Worm (Caenorhabditis elegans): ENCODE measurements around the gene rib-1.

rib-1 gene

DNA sequence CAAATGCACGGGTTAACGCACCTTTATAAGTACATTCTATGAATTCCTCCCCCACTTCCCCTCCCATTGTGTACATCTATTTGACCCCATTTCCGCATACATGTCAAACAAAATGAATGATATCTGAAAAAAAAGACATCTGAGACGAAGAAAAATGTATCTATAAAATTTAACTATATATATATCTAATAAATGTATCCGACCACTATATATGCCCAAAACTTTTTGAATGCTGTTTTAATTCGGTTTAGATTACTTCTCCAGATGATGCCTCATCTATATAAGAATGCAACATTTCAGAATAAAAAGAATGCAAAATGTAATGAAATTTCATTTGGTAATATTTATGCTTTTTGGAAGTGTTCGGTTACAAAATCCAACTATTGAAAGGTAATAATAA, at the start of gene rib-1:
rib-1 (plus strand) TSS at position 301 of the 400 bp plus-strand sequence.
- TF ChIP-seq ceh-28 (tag; optimal IDR thresholded peaks at IDR 0.05) (no peak), nfya-1 (tag; optimal IDR thresholded peaks at IDR 0.05; ENCODE audit: insufficient read depth) (no peak), mml-1 (tag; optimal IDR thresholded peaks at IDR 0.05) (no peak), aly-2 (tag; optimal IDR thresholded peaks at IDR 0.05) (no peak), nhr-12 (tag; optimal IDR thresholded peaks at IDR 0.05) (no peak), ceh-16 (tag; optimal IDR thresholded peaks at IDR 0.05) (no peak), unc-39 (tag; optimal IDR thresholded peaks at IDR 0.05) (no peak), ceh-9 (tag; optimal IDR thresholded peaks at IDR 0.05) (no peak), ceh-82 (tag; optimal IDR thresholded peaks at IDR 0.05) (no peak), nhr-11 (tag; optimal IDR thresholded peaks at IDR 0.05) (no peak), nhr-25 (tag; optimal IDR thresholded peaks at IDR 0.05) (no peak), ztf-4 (tag; optimal IDR thresholded peaks at IDR 0.05) (no peak), mdl-1 (tag; optimal IDR thresholded peaks at IDR 0.05) (no peak), elt-2 (tag; optimal IDR thresholded peaks at IDR 0.05) (no peak), nhr-76 (tag; optimal IDR thresholded peaks at IDR 0.05) (no peak), ama-1 (optimal IDR thresholded peaks at IDR 0.05) (no peak), daf-12 (tag; optimal IDR thresholded peaks at IDR 0.05) (no peak)

DNA sequence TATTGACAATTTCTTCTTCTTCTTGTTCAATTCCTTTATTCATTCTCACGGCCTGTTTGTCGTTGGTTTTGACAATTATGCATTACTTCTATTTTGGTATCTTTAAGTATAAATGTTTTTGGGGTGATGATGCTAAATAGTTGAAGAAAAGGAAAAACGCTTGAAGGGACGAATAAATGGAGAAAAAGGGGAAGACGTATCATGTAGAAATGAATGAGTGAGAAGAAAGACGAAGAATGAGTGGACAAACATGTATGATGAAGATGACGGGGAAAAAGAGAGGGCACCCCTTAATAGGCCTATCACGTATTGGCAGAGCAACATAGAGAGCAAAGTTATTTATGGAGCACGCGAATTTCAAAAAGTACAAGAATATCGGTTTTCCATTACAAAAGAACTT, 29.9 kb upstream of the rib-1 start, which contains the start of gene M04B2.7:
M04B2.7 (minus strand) TSS at position 101 of the 400 bp plus-strand sequence.
- TF ChIP-seq aly-2 (tag; optimal IDR thresholded peaks at IDR 0.05) (no peak), snpc-4 (tag; optimal IDR thresholded peaks at IDR 0.05) (no peak), nhr-76 (tag; optimal IDR thresholded peaks at IDR 0.05) (no peak), lin-39 (tag; optimal IDR thresholded peaks at IDR 0.05) (no peak), eor-1 (tag; optimal IDR thresholded peaks at IDR 0.05) (no peak), mml-1 (tag; optimal IDR thresholded peaks at IDR 0.05) (no peak), ceh-16 (tag; optimal IDR thresholded peaks at IDR 0.05) (no peak), pha-4 (tag; optimal IDR thresholded peaks at IDR 0.05) (no peak), nhr-25 (tag; optimal IDR thresholded peaks at IDR 0.05) (no peak), elt-3 (tag; optimal IDR thresholded peaks at IDR 0.05) (no peak), nhr-77 (tag; optimal IDR thresholded peaks at IDR 0.05) (no peak), ztf-11 (tag; optimal IDR thresholded peaks at IDR 0.05) (no peak), sea-2 (GFP tag; optimal IDR thresholded peaks at IDR 0.05) (no peak), ceh-28 (tag; optimal IDR thresholded peaks at IDR 0.05) (no peak), fos-1 (tag; optimal IDR thresholded peaks at IDR 0.05) (no peak), nfya-1 (tag; optimal IDR thresholded peaks at IDR 0.05; ENCODE audit: insufficient read depth) (no peak)

DNA sequence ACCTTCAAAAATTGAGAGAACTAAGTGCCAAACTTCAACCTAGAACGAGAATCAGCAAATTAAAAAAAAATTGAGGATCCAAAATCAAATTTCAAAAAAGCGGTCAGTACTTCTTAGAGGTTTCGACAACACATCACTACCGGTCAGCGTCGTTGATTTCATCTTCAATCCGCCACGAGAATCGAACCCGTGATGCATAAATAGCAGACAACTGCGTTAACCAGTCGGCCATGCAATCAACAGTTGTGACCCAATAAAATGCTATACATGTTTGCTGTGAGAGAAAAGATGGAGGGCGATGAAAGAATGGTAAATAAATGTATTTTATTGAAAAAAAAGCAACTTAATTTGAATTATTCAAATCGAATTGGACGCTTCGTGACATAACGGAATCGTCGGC, 28.9 kb upstream of the rib-1 start:
- TF ChIP-seq skn-1 (tag; optimal IDR thresholded peaks at IDR 0.05) (peak; percentile 36), ceh-16 (tag; optimal IDR thresholded peaks at IDR 0.05) (no peak), ceh-28 (tag; optimal IDR thresholded peaks at IDR 0.05) (no peak), lin-39 (tag; optimal IDR thresholded peaks at IDR 0.05) (peak; percentile 72), pha-4 (tag; optimal IDR thresholded peaks at IDR 0.05) (no peak), nhr-11 (tag; optimal IDR thresholded peaks at IDR 0.05) (no peak), pqm-1 (tag; optimal IDR thresholded peaks at IDR 0.05) (peak; percentile 24), nhr-25 (tag; optimal IDR thresholded peaks at IDR 0.05) (peak; percentile 49), ceh-9 (tag; optimal IDR thresholded peaks at IDR 0.05) (no peak), nhr-67 (tag; optimal IDR thresholded peaks at IDR 0.05) (no peak), nhr-77 (tag; optimal IDR thresholded peaks at IDR 0.05) (peak; percentile 0), zag-1 (tag; optimal IDR thresholded peaks at IDR 0.05) (no peak), jun-1 (tag; optimal IDR thresholded peaks at IDR 0.05) (peak; percentile 75), lin-15B (tag; optimal IDR thresholded peaks at IDR 0.05) (peak; percentile 58), ama-1 (optimal IDR thresholded peaks at IDR 0.05) (peak; percentile 51), tbx-2 (tag; optimal IDR thresholded peaks at IDR 0.05) (peak; percentile 36), ceh-82 (tag; optimal IDR thresholded peaks at IDR 0.05) (peak; percentile 66), lsy-12 (tag; optimal IDR thresholded peaks at IDR 0.05) (peak; percentile 65), fos-1 (tag; optimal IDR thresholded peaks at IDR 0.05) (no peak), egl-5 (tag; optimal IDR thresholded peaks at IDR 0.05) (peak; percentile 39), egl-27 (tag; optimal IDR thresholded peaks at IDR 0.05) (peak; percentile 16), elt-2 (tag; optimal IDR thresholded peaks at IDR 0.05) (peak; percentile 39), R02D3.7 (tag; optimal IDR thresholded peaks at IDR 0.05) (peak; percentile 10), nhr-43 (tag; optimal IDR thresholded peaks at IDR 0.05; ENCODE audit: poor library complexity, severe bottlenecking) (peak; percentile 79), nhr-23 (tag; optimal IDR thresholded peaks at IDR 0.05) (peak; percentile 73), snpc-4 (tag; optimal IDR thresholded peaks at IDR 0.05) (peak; percentile 9), nfya-1 (tag; optimal IDR thresholded peaks at IDR 0.05; ENCODE audit: insufficient read depth) (peak; percentile 76), nhr-76 (tag; optimal IDR thresholded peaks at IDR 0.05) (no peak), ztf-11 (tag; optimal IDR thresholded peaks at IDR 0.05) (no peak)

All from whole organism, L3 larva.